Worm (Caenorhabditis elegans) whole organism, L1 larva: ENCODE data around the gene fbxa-22.

ENCODE experiments used
- ama-1 ChIP-seq: fragments of 150-350 bp; optimal IDR thresholded peaks from 2 replicates; lab custom pipeline; 2014
- ces-1 ChIP-seq: fragments of 150-350 bp; optimal IDR thresholded peaks from 2 replicates; lab custom pipeline; 2014; ENCODE audit warnings: missing biosample characterization, missing genetic modification reagents, missing genetic modification characterization
- egl-13 ChIP-seq: sonication (generic microtip); optimal IDR thresholded peaks from 2 replicates; lab custom pipeline; 2016; ENCODE audit warnings: missing genotype, missing genetic modification reagents, missing genetic modification characterization, missing compliant biosample characterization
- elt-2 ChIP-seq: sonication (generic microtip); optimal IDR thresholded peaks from 2 replicates; lab custom pipeline; 2016; ENCODE audit warnings: missing genetic modification characterization, mild to moderate bottlenecking, inconsistent platforms, missing compliant biosample characterization, missing genetic modification reagents
- lin-35 ChIP-seq, 2 experiments: fragments of 150-350 bp; optimal IDR thresholded peaks; 2 replicates each; lab custom pipeline; 2014; ENCODE audit warnings: missing biosample characterization in 2 of 2, missing genetic modification characterization in 2 of 2, missing genetic modification reagents in 2 of 2
- nhr-11 ChIP-seq: fragments of 150-350 bp; optimal IDR thresholded peaks from 2 replicates; lab custom pipeline; 2014; ENCODE audit warnings: missing biosample characterization, missing genetic modification characterization
- nhr-12 ChIP-seq: sonication (generic microtip); optimal IDR thresholded peaks from 2 replicates; lab custom pipeline; 2017; ENCODE audit warnings: missing biosample characterization, missing genetic modification characterization
- nhr-77 ChIP-seq: fragments of 150-350 bp; optimal IDR thresholded peaks from 2 replicates; lab custom pipeline; 2014; ENCODE audit warnings: missing biosample characterization, missing genetic modification characterization
- ztf-4 ChIP-seq: fragments of 150-350 bp; optimal IDR thresholded peaks from 2 replicates; lab custom pipeline; 2014; ENCODE audit warnings: missing biosample characterization, missing genetic modification characterization

DNA sequence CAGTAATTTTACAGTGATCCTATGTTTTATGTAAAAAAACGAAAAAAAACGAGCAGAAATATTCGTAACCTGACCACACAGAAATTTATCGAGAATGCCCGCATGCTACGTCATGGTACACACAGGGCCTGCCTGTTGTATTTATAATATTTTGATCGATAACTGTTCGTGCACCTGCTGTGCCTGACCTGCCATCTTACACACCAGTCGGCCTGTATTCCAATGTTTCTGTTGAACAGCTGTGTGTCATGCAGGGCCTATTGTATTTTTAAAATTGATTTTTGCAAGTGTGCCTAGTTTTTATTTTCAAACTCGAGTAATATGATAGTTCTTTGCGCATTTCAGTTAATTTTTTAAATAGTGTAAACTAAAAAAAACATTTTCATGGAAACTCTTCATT, 27.6 kb downstream of the fbxa-22 start:
- TF ChIP-seq lin-35 (GFP tag; optimal IDR thresholded peaks at IDR 0.05; lab: Kevin White, UChicago) (no peak), nhr-12 (tag; lab: Kevin White, UChicago) (no peak), elt-2 (no peak), ces-1 (GFP tag; lab: Kevin White, UChicago) (no peak), nhr-11 (no peak), nhr-77 (tag; lab: Kevin White, UChicago) (no peak), ama-1 (lab: Kevin White, UChicago) (no peak), egl-13 (tag; lab: Kevin White, UChicago) (no peak), ztf-4 (tag; lab: Kevin White, UChicago) (no peak)
